Worm (Caenorhabditis elegans): ENCODE results near the gene enri-2.
A peak's percentile ranks its signal among the peaks of the same experiment; 100 is the strongest.
"Not testable (repeated sequence)": the region's sequence is repeated elsewhere in the genome, so short reads cannot be mapped to it uniquely, and the experiment has no call there.

Gene enri-2

DNA sequence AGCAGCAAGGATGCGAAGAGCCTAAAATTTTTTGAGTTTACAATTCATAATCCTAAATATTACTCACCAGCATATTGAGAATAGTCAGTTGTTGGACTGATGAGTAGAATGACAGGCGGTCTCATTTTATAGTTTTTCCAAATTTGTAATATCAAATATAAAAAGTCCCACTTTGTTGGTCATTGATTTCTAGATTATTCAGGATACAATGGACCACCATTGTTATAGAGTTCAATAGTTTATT is 20.6 kb upstream of the enri-2 start, which contains the start of gene nspc-17:
TSS of gene nspc-17 (minus strand) at position 101 of the 244 bp plus-strand sequence.
- TF ChIP-seq drap-1 (GFP tag; optimal IDR thresholded peaks at IDR 0.05); nhr-237 (tag; optimal IDR thresholded peaks at IDR 0.05); cnd-1 (tag; optimal IDR thresholded peaks at IDR 0.05): not testable (repeated sequence)

DNA sequence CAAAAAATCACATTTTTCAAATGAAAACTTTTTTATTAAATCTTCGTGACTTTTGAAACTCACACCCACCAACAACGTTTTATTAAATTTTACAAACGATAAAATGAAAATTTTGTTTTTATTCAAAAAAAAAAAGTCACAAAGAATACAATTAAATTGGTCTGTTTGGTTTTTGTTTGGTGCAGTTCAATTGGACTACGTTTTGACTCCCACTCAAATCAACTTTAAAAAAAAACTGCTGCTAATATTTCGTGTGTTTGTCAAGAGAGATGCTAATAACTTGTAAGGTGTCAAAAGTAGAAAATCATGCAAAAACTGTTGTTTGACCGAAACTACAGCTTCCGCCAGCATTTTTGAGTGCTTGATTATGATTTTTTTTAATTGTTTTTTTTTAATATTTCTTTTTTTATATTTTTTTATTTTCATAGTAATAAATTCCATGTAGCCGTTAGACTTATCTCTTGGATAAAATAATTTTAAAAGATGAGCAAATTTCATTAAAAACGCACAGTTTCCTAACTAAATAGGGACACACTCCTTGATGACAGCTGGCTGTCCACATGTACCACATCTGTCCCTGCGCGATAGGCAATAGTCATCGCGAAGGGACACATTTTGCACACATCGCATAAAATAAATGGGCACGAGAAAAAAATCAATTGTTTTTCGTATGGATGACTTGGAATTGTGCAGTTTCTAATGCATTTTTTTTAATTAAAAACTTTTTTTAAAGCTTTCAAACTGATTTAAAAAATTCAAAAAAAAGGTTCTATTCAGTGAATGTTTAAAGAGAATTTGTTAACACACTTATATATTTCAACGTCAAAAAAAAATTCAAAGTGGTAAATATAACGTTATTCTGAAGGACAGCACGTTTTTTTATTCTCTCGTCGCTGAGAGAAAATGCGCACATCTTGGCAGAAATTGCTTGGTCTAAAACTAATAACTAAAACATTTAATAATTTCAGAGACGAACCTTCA is 20.0 kb upstream of the enri-2 start:
- TF ChIP-seq elt-3 (tag; optimal IDR thresholded peaks at IDR 0.05) = peak; percentile 89
- peak; percentile 87 for TF ChIP-seq cnd-1 (tag; optimal IDR thresholded peaks at IDR 0.05)
- peak; percentile 98 for TF ChIP-seq mep-1 (tag; optimal IDR thresholded peaks at IDR 0.05)
- peak; percentile 28 for TF ChIP-seq nhr-76 (tag; optimal IDR thresholded peaks at IDR 0.05)
- TF ChIP-seq ceh-43 (GFP tag; optimal IDR thresholded peaks at IDR 0.05) = peak; percentile 62
- peak; percentile 97 for TF ChIP-seq nhr-12 (tag; optimal IDR thresholded peaks at IDR 0.05)
- peak; percentile 68 for TF ChIP-seq M03D4.4 (tag; optimal IDR thresholded peaks at IDR 0.05)
- peak; percentile 94 for TF ChIP-seq lin-13 (tag; optimal IDR thresholded peaks at IDR 0.05)
- TF ChIP-seq mab-5 (tag; optimal IDR thresholded peaks at IDR 0.05) = peak; percentile 90
- peak; percentile 75 for TF ChIP-seq nhr-2 (tag; optimal IDR thresholded peaks at IDR 0.05)
- TF ChIP-seq elt-1 (tag; optimal IDR thresholded peaks at IDR 0.05; ENCODE audit: borderline replicate concordance, insufficient read depth) = peak; percentile 74
- peak; percentile 97 for TF ChIP-seq ceh-39 (tag; optimal IDR thresholded peaks at IDR 0.05)
- TF ChIP-seq zip-8 (tag; optimal IDR thresholded peaks at IDR 0.05) = no peak
- peak; percentile 39 for TF ChIP-seq tbx-8 (GFP tag; optimal IDR thresholded peaks at IDR 0.05)
- TF ChIP-seq hlh-1 (tag; optimal IDR thresholded peaks at IDR 0.05) = peak; percentile 83
- TF ChIP-seq unc-120 (tag; optimal IDR thresholded peaks at IDR 0.05; ENCODE audit: poor library complexity, severe bottlenecking) = peak; percentile 93
- TF ChIP-seq nhr-237 (tag; optimal IDR thresholded peaks at IDR 0.05) = peak; percentile 100
- no peak for TF ChIP-seq snpc-4 (tag; optimal IDR thresholded peaks at IDR 0.05)
- peak; percentile 69 for TF ChIP-seq ceh-83 (GFP tag; optimal IDR thresholded peaks at IDR 0.05)
- TF ChIP-seq ces-1 (GFP tag; optimal IDR thresholded peaks at IDR 0.05) = peak; percentile 99
- peak; percentile 91 for TF ChIP-seq lsy-2 (tag; optimal IDR thresholded peaks at IDR 0.05)
- peak; percentile 88 for TF ChIP-seq sptf-1 (tag; optimal IDR thresholded peaks at IDR 0.05)
- peak; percentile 96 for TF ChIP-seq ztf-11 (tag; optimal IDR thresholded peaks at IDR 0.05)
- TF ChIP-seq flh-1 (GFP tag; optimal IDR thresholded peaks at IDR 0.05) = no peak
- TF ChIP-seq mls-2 (tag; optimal IDR thresholded peaks at IDR 0.05) = peak; percentile 62
- peak; percentile 8 for TF ChIP-seq ham-2 (GFP tag; optimal IDR thresholded peaks at IDR 0.05)
- TF ChIP-seq pha-4 (tag; optimal IDR thresholded peaks at IDR 0.05) = peak; percentile 99
- TF ChIP-seq nhr-28 (tag; optimal IDR thresholded peaks at IDR 0.05) = peak; percentile 11
- peak; percentile 68 for TF ChIP-seq lin-32 (GFP tag; optimal IDR thresholded peaks at IDR 0.05)
- peak; percentile 80 for TF ChIP-seq unc-39 (tag; optimal IDR thresholded peaks at IDR 0.05)
- TF ChIP-seq blmp-1 (tag; optimal IDR thresholded peaks at IDR 0.05) = peak; percentile 24
- no peak for TF ChIP-seq bed-3 (GFP tag; optimal IDR thresholded peaks at IDR 0.05)
- peak; percentile 94 for TF ChIP-seq unc-62 (GFP tag; optimal IDR thresholded peaks at IDR 0.05)
- TF ChIP-seq drap-1 (GFP tag; optimal IDR thresholded peaks at IDR 0.05) = peak; percentile 96
- no peak for TF ChIP-seq sem-2 (GFP tag; optimal IDR thresholded peaks at IDR 0.05)

DNA sequence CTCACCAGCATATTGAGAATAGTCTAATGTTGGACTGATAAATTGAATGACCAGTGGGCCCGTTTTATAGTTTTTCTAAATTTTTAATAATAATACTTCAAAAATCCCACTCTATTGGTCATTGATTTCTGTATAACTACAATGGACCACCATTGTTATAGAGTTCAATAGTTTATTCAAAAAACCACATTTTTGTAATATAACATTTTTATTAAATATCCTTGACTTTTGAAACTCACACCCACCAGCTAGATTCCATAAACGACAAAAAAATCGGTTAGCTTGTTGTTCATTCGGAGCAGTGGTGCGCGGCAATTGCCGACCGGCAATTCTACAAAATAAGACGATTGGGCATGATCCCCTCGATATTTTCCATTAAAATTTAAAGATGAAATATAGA is 18.1 kb upstream of the enri-2 start, which contains the start of gene nspc-18:
TSS of gene nspc-18 (minus strand) at position 101 of the 400 bp plus-strand sequence.
- TF ChIP-seq nhr-12 (tag; optimal IDR thresholded peaks at IDR 0.05) = no peak
- TF ChIP-seq elt-1 (tag; optimal IDR thresholded peaks at IDR 0.05; ENCODE audit: borderline replicate concordance, insufficient read depth) = no peak
- no peak for TF ChIP-seq ces-1 (GFP tag; optimal IDR thresholded peaks at IDR 0.05)
- no peak for TF ChIP-seq zip-8 (tag; optimal IDR thresholded peaks at IDR 0.05)
- TF ChIP-seq cnd-1 (tag; optimal IDR thresholded peaks at IDR 0.05) = no peak
- no peak for TF ChIP-seq drap-1 (GFP tag; optimal IDR thresholded peaks at IDR 0.05)

All from whole organism, mixed stage, embryonic.